Worm (Caenorhabditis elegans) whole organism, L1 larva: Measurements from ENCODE around the gene ckb-1.
A peak's percentile ranks its signal among the peaks of the same experiment; 100 is the strongest.

Experiments used
- C04F5.9 ChIP-seq: sonication (generic microtip); optimal IDR thresholded peaks from 2 replicates; lab custom pipeline; 2016; ENCODE audit warnings: missing genetic modification characterization, missing compliant biosample characterization
- alr-1 ChIP-seq: fragments of 200-800 bp; sonication (Bioruptor generic); optimal IDR thresholded peaks from 2 replicates; lab custom pipeline; 2018; ENCODE audit warnings: borderline replicate concordance, mild to moderate bottlenecking, missing genetic modification characterization, missing compliant biosample characterization
- ama-1 ChIP-seq: fragments of 150-350 bp; optimal IDR thresholded peaks from 2 replicates; lab custom pipeline; 2014
- blmp-1 ChIP-seq: fragments of 150-350 bp; optimal IDR thresholded peaks from 2 replicates; lab custom pipeline; 2014; ENCODE audit warnings: missing biosample characterization, missing genetic modification characterization
- ceh-82 ChIP-seq, 3 experiments: fragments of 150-350 bp in 1 of 3; sonication (generic microtip) in 2 of 3; optimal IDR thresholded peaks; 2 replicates each; lab custom pipeline; 2014 to 2017; ENCODE audit warnings: missing biosample characterization in 3 of 3, missing genetic modification characterization in 3 of 3
- dpl-1 ChIP-seq, 3 experiments: fragments of 150-350 bp in 2 of 3; sonication (generic microtip) in 1 of 3; optimal IDR thresholded peaks; 2 replicates each; lab custom pipeline; 2014 to 2017; ENCODE audit warnings: missing biosample characterization in 3 of 3, missing genetic modification characterization in 3 of 3, missing genetic modification reagents in 3 of 3
- dsc-1 ChIP-seq: sonication (generic microtip); optimal IDR thresholded peaks from 2 replicates; lab custom pipeline; 2016; ENCODE audit warnings: mild to moderate bottlenecking, missing genetic modification characterization, missing compliant biosample characterization
- efl-1 ChIP-seq, 4 experiments: fragments of 150-350 bp; optimal IDR thresholded peaks in 3 of 4; peaks in 1 of 4; 1 replicate in 1 of 4; 2 replicates in 3 of 4; lab custom pipeline; 2014; ENCODE audit warnings: missing biosample characterization in 2 of 4, missing genetic modification characterization in 2 of 4, missing genetic modification reagents in 2 of 4
- efl-3 ChIP-seq: fragments of 200-800 bp; sonication (Bioruptor generic); optimal IDR thresholded peaks from 2 replicates; lab custom pipeline; 2018; ENCODE audit warnings: mild to moderate bottlenecking, missing genetic modification characterization, missing compliant biosample characterization
- egl-27 ChIP-seq, 2 experiments: fragments of 150-350 bp in 1 of 2; sonication (generic microtip); optimal IDR thresholded peaks; 3 replicates each; lab custom pipeline; 2017 to 2018; ENCODE audit warnings: missing biosample characterization in 2 of 2, missing genetic modification characterization in 2 of 2, missing genetic modification reagents in 2 of 2
- elt-3 ChIP-seq, 6 experiments: fragments of 150-350 bp in 1 of 6; sonication (generic microtip); optimal IDR thresholded peaks; 2 replicates each; lab custom pipeline; 2017 to 2018; ENCODE audit warnings: missing biosample characterization in 6 of 6, missing genetic modification characterization in 6 of 6, inconsistent platforms in 1 of 6
- ets-5 ChIP-seq: fragments of 200-800 bp; sonication (Bioruptor generic); IDR thresholded peaks from 2 replicates; pipeline ENCODE4 v1.3.6; 2022; ENCODE audit warnings: missing genetic modification characterization, missing compliant biosample characterization
- fkh-4 ChIP-seq: sonication (generic microtip); optimal IDR thresholded peaks from 2 replicates; lab custom pipeline; 2016; ENCODE audit warnings: missing compliant biosample characterization, missing genetic modification characterization, borderline replicate concordance
- fkh-8 ChIP-seq: sonication (generic microtip); optimal IDR thresholded peaks from 2 replicates; lab custom pipeline; 2016; ENCODE audit warnings: mild to moderate bottlenecking, missing genetic modification characterization, missing compliant biosample characterization
- hlh-17 ChIP-seq: fragments of 200-800 bp; sonication (Bioruptor generic); optimal IDR thresholded peaks from 2 replicates; lab custom pipeline; 2018; ENCODE audit warnings: missing genetic modification characterization, mild to moderate bottlenecking, missing compliant biosample characterization, moderate library complexity, borderline replicate concordance
- isw-1 ChIP-seq: fragments of 200-800 bp; sonication (Bioruptor generic); IDR thresholded peaks from 2 replicates; pipeline ENCODE4 v1.3.6; 2022; ENCODE audit warnings: missing genetic modification characterization, missing compliant biosample characterization
- lin-14 ChIP-seq: fragments of 200-800 bp; sonication (Bioruptor generic); optimal IDR thresholded peaks from 2 replicates; lab custom pipeline; 2018; ENCODE audit warnings: mild to moderate bottlenecking, missing genetic modification characterization, moderate library complexity, missing compliant biosample characterization
- lin-15B ChIP-seq: fragments of 150-350 bp; sonication (generic microtip); optimal IDR thresholded peaks from 3 replicates; lab custom pipeline; 2014; ENCODE audit warnings: missing biosample characterization, missing genetic modification characterization
- lin-35 ChIP-seq, 2 experiments: fragments of 150-350 bp; optimal IDR thresholded peaks; 2 replicates each; lab custom pipeline; 2014; ENCODE audit warnings: missing biosample characterization in 2 of 2, missing genetic modification characterization in 2 of 2, missing genetic modification reagents in 2 of 2
- lir-3 ChIP-seq: sonication (generic microtip); optimal IDR thresholded peaks from 2 replicates; lab custom pipeline; 2016; ENCODE audit warnings: mild to moderate bottlenecking, missing genetic modification characterization, moderate library complexity, missing compliant biosample characterization; ENCODE audit not compliant: poor library complexity
- lsy-2 ChIP-seq, 2 experiments: fragments of 150-350 bp; optimal IDR thresholded peaks; 2 replicates each; lab custom pipeline; 2014; ENCODE audit warnings: missing biosample characterization in 2 of 2, missing genetic modification characterization in 2 of 2
- mdl-1 ChIP-seq, 2 experiments: fragments of 150-350 bp; optimal IDR thresholded peaks; 2 replicates each; lab custom pipeline; 2014 to 2017; ENCODE audit warnings: missing biosample characterization in 2 of 2, missing genetic modification characterization in 2 of 2, inconsistent platforms in 1 of 2
- nhr-19 ChIP-seq: fragments of 200-800 bp; sonication (Bioruptor generic); conservative IDR thresholded peaks from 2 replicates; pipeline ENCODE4 v1.3.6; 2022; ENCODE audit warnings: missing genetic modification characterization, missing compliant biosample characterization
- nhr-20 ChIP-seq: sonication (generic microtip); optimal IDR thresholded peaks from 2 replicates; lab custom pipeline; 2016; ENCODE audit warnings: mild to moderate bottlenecking, missing genetic modification characterization, missing compliant biosample characterization
- nhr-237 ChIP-seq: fragments of 150-350 bp; optimal IDR thresholded peaks from 2 replicates; lab custom pipeline; 2014; ENCODE audit warnings: missing biosample characterization, missing genetic modification characterization
- nhr-28 ChIP-seq: fragments of 150-350 bp; optimal IDR thresholded peaks from 2 replicates; lab custom pipeline; 2014; ENCODE audit warnings: missing biosample characterization, missing genetic modification characterization
- nhr-71 ChIP-seq: sonication (generic microtip); optimal IDR thresholded peaks from 2 replicates; lab custom pipeline; 2016; ENCODE audit warnings: mild to moderate bottlenecking, missing genetic modification characterization, moderate library complexity, missing compliant biosample characterization
- nhr-77 ChIP-seq: fragments of 150-350 bp; optimal IDR thresholded peaks from 2 replicates; lab custom pipeline; 2014; ENCODE audit warnings: missing biosample characterization, missing genetic modification characterization
- nhr-84 ChIP-seq: sonication (generic microtip); optimal IDR thresholded peaks from 2 replicates; lab custom pipeline; 2017; ENCODE audit warnings: missing biosample characterization, missing genetic modification characterization
- nhr-85 ChIP-seq: sonication (generic microtip); peaks from one replicate; lab custom pipeline; 2016; ENCODE audit warnings: missing genetic modification characterization, inconsistent platforms, missing compliant biosample characterization
- nhr-90 ChIP-seq: sonication (generic microtip); optimal IDR thresholded peaks from 2 replicates; lab custom pipeline; 2016; ENCODE audit warnings: mild to moderate bottlenecking, missing genetic modification characterization, missing compliant biosample characterization; ENCODE audit not compliant: poor library complexity
- pax-3 ChIP-seq: fragments of 200-800 bp; sonication (Bioruptor generic); optimal IDR thresholded peaks from 2 replicates; lab custom pipeline; 2018; ENCODE audit warnings: mild to moderate bottlenecking, missing genetic modification characterization, moderate library complexity, missing compliant biosample characterization
- pqm-1 ChIP-seq: sonication (generic microtip); optimal IDR thresholded peaks from 3 replicates; lab custom pipeline; 2017; ENCODE audit warnings: missing biosample characterization, missing genetic modification characterization
- rnt-1 ChIP-seq: sonication (generic microtip); optimal IDR thresholded peaks from 2 replicates; lab custom pipeline; 2016; ENCODE audit warnings: mild to moderate bottlenecking, missing genetic modification characterization, moderate library complexity, missing compliant biosample characterization
- skn-1 ChIP-seq: fragments of 150-350 bp; optimal IDR thresholded peaks from 2 replicates; lab custom pipeline; 2014; ENCODE audit warnings: missing biosample characterization, missing genetic modification characterization
- snu-23 ChIP-seq: sonication (generic microtip); optimal IDR thresholded peaks from 2 replicates; lab custom pipeline; 2016; ENCODE audit warnings: missing genetic modification characterization, missing compliant biosample characterization
- sox-4 ChIP-seq: sonication (generic microtip); optimal IDR thresholded peaks from 2 replicates; lab custom pipeline; 2016; ENCODE audit warnings: missing genetic modification characterization, missing compliant biosample characterization
- sup-37 ChIP-seq: fragments of 200-800 bp; sonication (Bioruptor generic); optimal IDR thresholded peaks from 2 replicates; lab custom pipeline; 2018; ENCODE audit warnings: mild to moderate bottlenecking, missing genetic modification characterization, missing compliant biosample characterization
- tlp-1 ChIP-seq: fragments of 150-350 bp; optimal IDR thresholded peaks from 2 replicates; lab custom pipeline; 2014; ENCODE audit warnings: missing biosample characterization, missing genetic modification characterization
- unc-86 ChIP-seq: sonication (generic microtip); optimal IDR thresholded peaks from 2 replicates; lab custom pipeline; 2016; ENCODE audit warnings: missing genetic modification characterization, missing compliant biosample characterization
- zip-4 ChIP-seq: fragments of 200-800 bp; sonication (Bioruptor generic); optimal IDR thresholded peaks from 2 replicates; lab custom pipeline; 2018; ENCODE audit warnings: mild to moderate bottlenecking, missing genetic modification characterization, moderate library complexity, missing compliant biosample characterization

The ckb-1 gene

DNA sequence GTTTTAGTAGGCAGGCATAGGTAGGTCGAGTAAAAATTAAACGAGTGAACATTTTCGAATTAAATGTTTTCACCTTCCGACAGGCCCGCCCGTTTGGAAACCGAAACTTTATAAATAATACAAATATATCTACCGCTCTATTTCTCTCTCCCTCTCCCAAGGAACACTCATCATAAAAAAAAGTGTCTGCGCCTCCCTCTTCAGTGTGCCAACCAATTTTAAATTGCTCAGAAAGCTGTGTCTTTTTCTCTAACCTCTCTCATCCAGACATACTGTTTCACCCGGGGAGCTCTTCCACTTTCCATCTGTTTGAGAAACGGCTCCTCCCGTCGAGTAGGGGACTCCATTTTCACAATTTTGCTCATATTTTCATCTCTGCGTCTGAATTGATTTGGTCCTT is 42.0 kb upstream of the ckb-1 start (continued):
- TF ChIP-seq pqm-1 (tag; lab: Kevin White, UChicago) (no peak), nhr-84 (tag; lab: Kevin White, UChicago) (no peak), efl-3 (GFP tag; lab: Kevin White, UChicago) (no peak), lin-14 (GFP tag; lab: Kevin White, UChicago) (peak; percentile 93), hlh-17 (GFP tag; lab: Kevin White, UChicago) (no peak), lin-35 (GFP tag; optimal IDR thresholded peaks at IDR 0.05; lab: Kevin White, UChicago) (peak in 1 of 2 experiments; percentile 37), alr-1 (tag; lab: Kevin White, UChicago) (no peak), dsc-1 (tag; lab: Kevin White, UChicago) (peak; percentile 61), efl-1 (optimal IDR thresholded peaks at IDR 0.05; lab: Kevin White, UChicago) (peak; percentile 50 to 55), efl-1 (GFP tag; optimal IDR thresholded peaks at IDR 0.05 in 1 of 2; lab: Kevin White, UChicago) (peak; percentile 29 to 77), nhr-90 (no peak), nhr-28 (tag; lab: Kevin White, UChicago) (no peak), nhr-237 (tag; lab: Kevin White, UChicago) (no peak), dpl-1 (GFP tag; optimal IDR thresholded peaks at IDR 0.05; lab: Kevin White, UChicago) (peak in 2 of 3 experiments; percentile 5 to 37), nhr-20 (peak; percentile 13), egl-27 (tag; optimal IDR thresholded peaks at IDR 0.05; lab: Kevin White, UChicago) (no peak)

DNA sequence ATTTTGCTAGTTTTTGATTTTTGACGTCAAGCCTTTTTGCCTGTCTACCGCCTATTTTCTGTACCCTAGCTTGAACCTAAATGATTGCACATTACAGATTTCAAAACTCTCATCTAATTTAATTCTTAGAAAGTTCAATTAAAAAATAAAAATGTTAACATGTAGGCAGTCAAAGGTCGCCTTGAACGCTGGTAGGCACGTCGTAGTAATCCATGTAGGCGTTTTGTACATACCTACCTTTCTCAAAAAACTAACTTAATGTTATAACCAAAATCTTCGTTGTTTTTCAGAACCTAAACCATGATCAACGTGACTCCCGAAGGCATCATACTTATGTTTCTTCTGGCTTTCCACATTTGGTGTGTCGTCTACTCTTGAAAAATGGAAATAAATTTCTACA is 41.2 kb upstream of the ckb-1 start, which contains the start of gene H38K22.9:
Gene H38K22.9, plus strand, starts transcription at position 301 of the 400 bp plus-strand sequence.
- TF ChIP-seq nhr-19 (GFP tag; lab: Robert Waterston, UW) (no peak), nhr-85 (peak; percentile 25), efl-1 (optimal IDR thresholded peaks at IDR 0.05; lab: Kevin White, UChicago) (no peak), efl-1 (GFP tag; optimal IDR thresholded peaks at IDR 0.05 in 1 of 2; lab: Kevin White, UChicago) (peak in 1 of 2 experiments; percentile 63)

DNA sequence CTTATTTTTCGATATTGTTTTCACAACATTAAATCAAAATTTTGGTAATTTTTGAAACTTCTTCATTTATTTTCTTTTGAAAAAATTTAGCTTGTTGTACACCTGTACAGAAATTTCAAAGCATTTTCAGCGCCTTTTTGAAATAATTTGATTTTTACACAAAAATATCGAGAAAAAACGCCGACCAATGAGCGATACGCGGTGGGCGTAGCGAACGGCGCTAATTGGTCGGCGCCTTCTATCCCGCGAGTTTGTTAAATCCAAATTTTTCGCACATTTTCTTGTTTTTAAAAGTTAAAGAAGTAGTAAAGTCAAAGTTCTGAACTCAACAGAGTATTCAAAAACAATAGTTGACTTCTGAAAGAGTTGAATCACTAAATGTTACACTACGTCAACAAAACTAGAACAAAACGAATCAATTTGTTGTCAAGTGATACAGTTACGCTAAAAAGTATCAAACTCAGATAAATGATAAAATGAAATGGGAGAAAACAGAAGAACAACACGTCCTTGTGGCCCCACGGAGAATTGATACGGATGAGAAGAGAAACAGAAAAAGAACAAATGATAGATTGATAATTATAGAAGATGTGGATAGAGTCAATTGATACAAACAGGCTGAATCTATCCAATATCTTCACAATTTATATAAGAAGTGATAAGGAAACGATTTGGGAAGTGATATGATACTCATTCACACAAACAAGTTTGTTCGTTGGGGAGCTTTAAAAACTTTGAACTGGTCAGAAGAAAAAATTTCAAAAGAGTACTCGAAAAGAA is 36.7 kb upstream of the ckb-1 start:
- TF ChIP-seq blmp-1, result peak; percentile 75
- no peak for TF ChIP-seq unc-86 (tag; lab: Kevin White, UChicago)
- TF ChIP-seq efl-1 (optimal IDR thresholded peaks at IDR 0.05; lab: Kevin White, UChicago), result no peak
- no peak for TF ChIP-seq efl-1 (GFP tag; optimal IDR thresholded peaks at IDR 0.05 in 1 of 2; lab: Kevin White, UChicago)
- no peak for TF ChIP-seq rnt-1
- peak; percentile 25 for TF ChIP-seq nhr-85
- peak; percentile 41 for TF ChIP-seq snu-23 (GFP tag; lab: Kevin White, UChicago)
- TF ChIP-seq nhr-20, result peak; percentile 4
- peak in 5 of 6 experiments; percentile 56 to 89 (median 65) for TF ChIP-seq elt-3 (tag; optimal IDR thresholded peaks at IDR 0.05; lab: Kevin White, UChicago)
- TF ChIP-seq lin-14 (GFP tag; lab: Kevin White, UChicago), result peak; percentile 50
- TF ChIP-seq, all 84 proteins: peak for 6

DNA sequence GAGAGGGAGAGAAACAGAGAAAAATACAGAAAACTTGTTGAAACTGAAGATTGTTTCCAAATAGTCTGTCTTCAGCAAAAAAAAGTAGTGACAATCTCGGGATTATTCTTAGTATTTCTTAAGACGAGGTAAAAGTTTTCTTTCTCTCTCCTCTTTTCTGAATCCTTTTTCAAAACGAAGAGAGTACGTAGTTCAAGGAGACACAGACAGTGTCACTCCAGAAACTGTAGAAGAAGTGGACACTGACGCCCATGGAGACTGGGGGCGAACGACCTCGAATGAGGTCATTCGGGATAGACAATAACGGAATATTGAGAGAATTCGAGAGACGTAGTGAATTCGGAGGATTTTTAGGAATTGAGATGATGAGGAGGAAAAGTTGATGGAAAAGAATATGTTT is 34.1 kb upstream of the ckb-1 start, which contains the start of gene gly-6:
Gene gly-6, minus strand, starts transcription at position 245 of the 400 bp plus-strand sequence.
- TF ChIP-seq ets-5, result no peak
- peak in 1 of 2 experiments; percentile 4 for TF ChIP-seq lin-35 (GFP tag; optimal IDR thresholded peaks at IDR 0.05; lab: Kevin White, UChicago)
- no peak for TF ChIP-seq mdl-1 (tag; optimal IDR thresholded peaks at IDR 0.05; lab: Kevin White, UChicago)
- no peak for TF ChIP-seq fkh-8
- TF ChIP-seq sup-37 (GFP tag; lab: Kevin White, UChicago), result no peak
- TF ChIP-seq blmp-1, result peak; percentile 90
- no peak for TF ChIP-seq ceh-82 (tag; optimal IDR thresholded peaks at IDR 0.05; lab: Kevin White, UChicago)
- no peak for TF ChIP-seq lin-15B
- no peak for TF ChIP-seq sox-4 (tag; lab: Kevin White, UChicago)
- TF ChIP-seq rnt-1, result peak; percentile 16
- peak; percentile 63 for TF ChIP-seq lin-14 (GFP tag; lab: Kevin White, UChicago)
- peak in 1 of 6 experiments; percentile 26 for TF ChIP-seq elt-3 (tag; optimal IDR thresholded peaks at IDR 0.05; lab: Kevin White, UChicago)
- no peak for TF ChIP-seq ama-1 (lab: Kevin White, UChicago)
- no peak for TF ChIP-seq zip-4 (GFP tag; lab: Kevin White, UChicago)
- no peak for TF ChIP-seq fkh-4
- TF ChIP-seq pax-3, result no peak
- no peak for TF ChIP-seq efl-1 (optimal IDR thresholded peaks at IDR 0.05; lab: Kevin White, UChicago)
- no peak for TF ChIP-seq efl-1 (GFP tag; optimal IDR thresholded peaks at IDR 0.05 in 1 of 2; lab: Kevin White, UChicago)
- peak in 1 of 2 experiments; percentile 24 for TF ChIP-seq lsy-2 (tag; optimal IDR thresholded peaks at IDR 0.05; lab: Kevin White, UChicago)
- TF ChIP-seq nhr-77, result no peak
- TF ChIP-seq nhr-71, result peak; percentile 6
- no peak for TF ChIP-seq tlp-1 (tag; lab: Kevin White, UChicago)
- TF ChIP-seq lir-3 (tag; lab: Kevin White, UChicago), result no peak
- no peak for TF ChIP-seq skn-1 (tag; lab: Kevin White, UChicago)
- TF ChIP-seq snu-23 (GFP tag; lab: Kevin White, UChicago), result peak; percentile 27
- TF ChIP-seq C04F5.9, result no peak
- peak; percentile 82 for TF ChIP-seq nhr-85
- no peak for TF ChIP-seq isw-1 (GFP tag; lab: Robert Waterston, UW)
